Fruit fly (Drosophila melanogaster): ENCODE results near the gene Jhbp2.

dm6 chr3R:4952571-4952929 is 8.6 kb downstream of the Jhbp2 start, which contains the start of gene Ubc6:
- TF ChIP-seq psq (optimal IDR thresholded peaks at IDR 0.05) (no peak), usp (GFP tag; optimal IDR thresholded peaks at IDR 0.05) (no peak), EcR (GFP tag; optimal IDR thresholded peaks at IDR 0.05) (peak in 1 of 2 experiments; percentile 28), CG8478 (optimal IDR thresholded peaks at IDR 0.05) (no peak), Dll (optimal IDR thresholded peaks at IDR 0.05) (no peak), pan (optimal IDR thresholded peaks at IDR 0.05) (no peak)

All from whole organism.